Worm (Caenorhabditis elegans) whole organism, L4/young adult: ENCODE measurements around the gene ntl-3.

Experiments
- W03F9.2 ChIP-seq: fragments of 150-350 bp; optimal IDR thresholded peaks from 2 replicates; lab custom pipeline; 2014; ENCODE audit warnings: missing biosample characterization, missing genetic modification characterization
- dao-5 ChIP-seq: sonication (generic microtip); optimal IDR thresholded peaks from 2 replicates; lab custom pipeline; 2016; ENCODE audit warnings: missing genotype, missing genetic modification characterization, moderate library complexity, missing compliant biosample characterization
- him-1 ChIP-seq: sonication (generic microtip); optimal IDR thresholded peaks from 2 replicates; lab custom pipeline; 2016; ENCODE audit warnings: missing genotype, missing genetic modification reagents, missing genetic modification characterization, missing compliant biosample characterization

DNA sequence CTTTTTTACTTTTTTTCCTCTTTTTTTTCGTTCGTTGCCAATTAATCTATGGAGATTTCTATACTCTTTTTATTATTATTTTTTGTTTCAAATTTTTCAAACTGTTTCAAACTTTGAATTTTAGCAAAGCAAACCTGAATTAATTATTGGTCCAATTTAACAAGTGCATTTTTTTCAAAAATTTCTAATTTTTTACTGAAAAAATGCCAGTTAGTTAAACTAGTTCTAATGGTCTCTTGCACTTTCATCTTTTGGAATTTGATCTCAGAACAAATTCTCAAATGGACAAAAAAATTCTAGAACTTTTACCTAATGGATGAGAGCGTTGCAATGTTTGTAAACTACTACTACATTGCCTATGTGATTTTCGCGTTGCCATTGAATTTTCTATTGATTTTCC lies 64.5 kb downstream of the ntl-3 start, which contains the start of gene srd-74:
- TF ChIP-seq him-1 (tag; lab: Kevin White, UChicago) (no peak), dao-5 (tag; lab: Kevin White, UChicago) (no peak), W03F9.2 (tag; lab: Kevin White, UChicago) (no peak)
